Worm (Caenorhabditis elegans) whole organism, late embryonic: ENCODE data around the gene C44B7.11.

Experiments
- C08G9.2 ChIP-seq: sonication (generic microtip); optimal IDR thresholded peaks from 2 replicates; lab custom pipeline; 2016; ENCODE audit warnings: mild to moderate bottlenecking, missing genetic modification characterization, moderate library complexity, missing compliant biosample characterization
- C38D4.7 ChIP-seq: fragments of 200-800 bp; sonication (Bioruptor generic); optimal IDR thresholded peaks from 2 replicates; lab custom pipeline; 2018; ENCODE audit warnings: mild to moderate bottlenecking, missing genetic modification characterization, moderate library complexity, missing compliant biosample characterization
- F13H6.1 ChIP-seq: sonication (generic microtip); optimal IDR thresholded peaks from 2 replicates; lab custom pipeline; 2016; ENCODE audit warnings: missing genetic modification characterization, missing compliant biosample characterization
- Y22D7AL.16 ChIP-seq: sonication (generic microtip); optimal IDR thresholded peaks from 2 replicates; lab custom pipeline; 2016; ENCODE audit warnings: missing genetic modification characterization, missing compliant biosample characterization
- ceh-14 ChIP-seq: sonication (generic microtip); optimal IDR thresholded peaks from 2 replicates; lab custom pipeline; 2016; ENCODE audit warnings: missing genotype, missing genetic modification characterization, missing compliant biosample characterization
- ceh-19 ChIP-seq: fragments of 200-800 bp; sonication (Bioruptor generic); optimal IDR thresholded peaks from 2 replicates; lab custom pipeline; 2018; ENCODE audit warnings: mild to moderate bottlenecking, missing genetic modification characterization, missing compliant biosample characterization
- ceh-2 ChIP-seq: sonication (generic microtip); optimal IDR thresholded peaks from 2 replicates; lab custom pipeline; 2016; ENCODE audit warnings: missing genotype, missing genetic modification characterization, missing compliant biosample characterization
- ceh-22 ChIP-seq: sonication (generic microtip); optimal IDR thresholded peaks from 2 replicates; lab custom pipeline; 2017; ENCODE audit warnings: missing biosample characterization, missing genetic modification characterization
- ceh-24 ChIP-seq: sonication (generic microtip); optimal IDR thresholded peaks from 2 replicates; lab custom pipeline; 2016; ENCODE audit warnings: mild to moderate bottlenecking, missing genetic modification characterization, missing compliant biosample characterization
- ceh-30 ChIP-seq: fragments of 150-350 bp; optimal IDR thresholded peaks from 2 replicates; lab custom pipeline; 2014; ENCODE audit warnings: missing biosample characterization, missing genetic modification characterization
- ceh-31 ChIP-seq: sonication (generic microtip); optimal IDR thresholded peaks from 2 replicates; lab custom pipeline; 2016; ENCODE audit warnings: missing genetic modification characterization, missing compliant biosample characterization
- ceh-34 ChIP-seq: sonication (generic microtip); optimal IDR thresholded peaks from 2 replicates; lab custom pipeline; 2016; ENCODE audit warnings: mild to moderate bottlenecking, missing genetic modification characterization, missing compliant biosample characterization
- dve-1 ChIP-seq: sonication (generic microtip); optimal IDR thresholded peaks from 2 replicates; lab custom pipeline; 2017; ENCODE audit warnings: antibody characterized with exemption, mild to moderate bottlenecking, missing genetic modification characterization, missing compliant biosample characterization
- elt-2 ChIP-seq: sonication (generic microtip); optimal IDR thresholded peaks from 2 replicates; lab custom pipeline; 2016; ENCODE audit warnings: missing genetic modification reagents, missing genetic modification characterization, missing compliant biosample characterization
- elt-4 ChIP-seq: sonication (generic microtip); optimal IDR thresholded peaks from 2 replicates; lab custom pipeline; 2016; ENCODE audit warnings: missing genetic modification characterization, missing compliant biosample characterization
- eyg-1 ChIP-seq: sonication (generic microtip); optimal IDR thresholded peaks from 2 replicates; lab custom pipeline; 2016; ENCODE audit warnings: missing genotype, missing genetic modification characterization, missing compliant biosample characterization
- fkh-6 ChIP-seq: sonication (generic microtip); optimal IDR thresholded peaks from 2 replicates; lab custom pipeline; 2016; ENCODE audit warnings: missing genetic modification characterization, missing compliant biosample characterization
- hlh-6 ChIP-seq: sonication (generic microtip); optimal IDR thresholded peaks from 2 replicates; lab custom pipeline; 2016; ENCODE audit warnings: missing genotype, missing genetic modification characterization, missing compliant biosample characterization
- hlh-8 ChIP-seq: sonication (generic microtip); optimal IDR thresholded peaks from 2 replicates; lab custom pipeline; 2016; ENCODE audit warnings: missing genotype, missing genetic modification characterization, missing compliant biosample characterization
- madf-2 ChIP-seq: sonication (generic microtip); optimal IDR thresholded peaks from 2 replicates; lab custom pipeline; 2017; ENCODE audit warnings: missing genetic modification characterization, missing compliant biosample characterization
- mec-3 ChIP-seq: sonication (generic microtip); optimal IDR thresholded peaks from 2 replicates; lab custom pipeline; 2016; ENCODE audit warnings: borderline replicate concordance, missing genetic modification characterization, missing compliant biosample characterization
- nfya-1 ChIP-seq: sonication (generic microtip); optimal IDR thresholded peaks from 2 replicates; lab custom pipeline; 2017; ENCODE audit warnings: missing genetic modification characterization, mild to moderate bottlenecking, missing compliant biosample characterization, antibody characterized with exemption, moderate library complexity
- nhr-11 ChIP-seq: fragments of 150-350 bp; optimal IDR thresholded peaks from 2 replicates; lab custom pipeline; 2014; ENCODE audit warnings: missing biosample characterization, missing genetic modification characterization
- nhr-232 ChIP-seq: sonication (generic microtip); optimal IDR thresholded peaks from 2 replicates; lab custom pipeline; 2016; ENCODE audit warnings: missing genetic modification characterization, missing compliant biosample characterization
- npax-4 ChIP-seq: sonication (generic microtip); optimal IDR thresholded peaks from 2 replicates; lab custom pipeline; 2016; ENCODE audit warnings: missing genetic modification characterization, missing compliant biosample characterization
- pax-1 ChIP-seq: fragments of 150-350 bp; optimal IDR thresholded peaks from 2 replicates; lab custom pipeline; 2014; ENCODE audit warnings: missing biosample characterization, missing genetic modification characterization
- pha-2 ChIP-seq: sonication (generic microtip); optimal IDR thresholded peaks from 2 replicates; lab custom pipeline; 2017; ENCODE audit warnings: mild to moderate bottlenecking, missing genetic modification characterization, missing compliant biosample characterization
- pha-4 ChIP-seq: fragments of 150-350 bp; optimal IDR thresholded peaks from 2 replicates; lab custom pipeline; 2018; ENCODE audit warnings: missing biosample characterization, missing genetic modification reagents, missing genetic modification characterization
- pqm-1 ChIP-seq: sonication (generic microtip); optimal IDR thresholded peaks from 2 replicates; lab custom pipeline; 2016; ENCODE audit warnings: missing genetic modification characterization, missing compliant biosample characterization
- pros-1 ChIP-seq: fragments of 150-350 bp; optimal IDR thresholded peaks from 2 replicates; lab custom pipeline; 2014; ENCODE audit warnings: missing biosample characterization, missing genetic modification reagents, missing genetic modification characterization
- ref-2 ChIP-seq: sonication (generic microtip); optimal IDR thresholded peaks from 2 replicates; lab custom pipeline; 2016; ENCODE audit warnings: missing genetic modification characterization, missing compliant biosample characterization
- rnt-1 ChIP-seq: sonication (generic microtip); optimal IDR thresholded peaks from 2 replicates; lab custom pipeline; 2016; ENCODE audit warnings: missing genetic modification characterization, missing compliant biosample characterization
- sdc-2 ChIP-seq: sonication (generic microtip); optimal IDR thresholded peaks from 2 replicates; lab custom pipeline; 2016; ENCODE audit warnings: missing genotype, missing genetic modification characterization, missing compliant biosample characterization
- sox-4 ChIP-seq: sonication (generic microtip); optimal IDR thresholded peaks from 2 replicates; lab custom pipeline; 2017; ENCODE audit warnings: mild to moderate bottlenecking, missing genetic modification characterization, inconsistent platforms, missing compliant biosample characterization
- syd-9 ChIP-seq: sonication (generic microtip); optimal IDR thresholded peaks from 2 replicates; lab custom pipeline; 2016; ENCODE audit warnings: mild to moderate bottlenecking, missing genetic modification characterization, moderate library complexity, missing compliant biosample characterization
- tbx-2 ChIP-seq: sonication (generic microtip); optimal IDR thresholded peaks from 2 replicates; lab custom pipeline; 2016; ENCODE audit warnings: missing genetic modification characterization, missing compliant biosample characterization
- unc-3 ChIP-seq, 2 experiments: fragments of 200-800 bp in 1 of 2; sonication (Bioruptor generic) in 1 of 2; sonication (generic microtip) in 1 of 2; conservative IDR thresholded peaks in 1 of 2; optimal IDR thresholded peaks in 1 of 2; 2 replicates each; pipeline versions ENCODE4 v1.3.6 to Lab custom; 2016 to 2022; ENCODE audit warnings: missing compliant biosample characterization in 2 of 2, missing genetic modification characterization in 2 of 2, missing genetic modification reagents in 1 of 2
- unc-42 ChIP-seq: sonication (generic microtip); optimal IDR thresholded peaks from 2 replicates; lab custom pipeline; 2016; ENCODE audit warnings: missing genotype, missing genetic modification characterization, missing compliant biosample characterization
- unc-55 ChIP-seq: sonication (generic microtip); optimal IDR thresholded peaks from 2 replicates; lab custom pipeline; 2017; ENCODE audit warnings: missing biosample characterization, missing genetic modification reagents, missing genetic modification characterization

C44B7.11 gene

ce11 chrII:6897507-6897906, at the start of gene C44B7.11:
TSS of gene C44B7.11 (minus strand) at chrII:6897540.
- TF ChIP-seq elt-2 (tag; lab: Kevin White, UChicago), result no peak
- no peak for TF ChIP-seq pqm-1
- no peak for TF ChIP-seq hlh-6 (tag; lab: Kevin White, UChicago)
- no peak for TF ChIP-seq ceh-30 (tag; lab: Kevin White, UChicago)
- no peak for TF ChIP-seq pha-4
- no peak for TF ChIP-seq unc-3 (GFP tag; conservative IDR thresholded peaks at IDR 0.05; lab: Robert Waterston, UW)
- no peak for TF ChIP-seq unc-3 (tag; optimal IDR thresholded peaks at IDR 0.05; lab: Kevin White, UChicago)

- TF ChIP-seq pha-4, result no peak
- TF ChIP-seq npax-4 (tag; lab: Kevin White, UChicago), result no peak
- no peak for TF ChIP-seq pros-1 (tag; lab: Kevin White, UChicago)
- TF ChIP-seq pqm-1, result no peak
- TF ChIP-seq ceh-34 (tag; lab: Kevin White, UChicago), result peak; percentile 56
- no peak for TF ChIP-seq unc-3 (GFP tag; conservative IDR thresholded peaks at IDR 0.05; lab: Robert Waterston, UW)
- TF ChIP-seq unc-3 (tag; optimal IDR thresholded peaks at IDR 0.05; lab: Kevin White, UChicago), result no peak
- no peak for TF ChIP-seq ceh-22 (tag; lab: Kevin White, UChicago)
- peak; percentile 59 for TF ChIP-seq ceh-14 (tag; lab: Kevin White, UChicago)
- TF ChIP-seq fkh-6 (tag; lab: Kevin White, UChicago), result peak; percentile 42
- TF ChIP-seq nfya-1 (tag; lab: Kevin White, UChicago), result peak; percentile 53
- TF ChIP-seq ceh-24 (tag; lab: Kevin White, UChicago), result no peak
- no peak for TF ChIP-seq nhr-11 (tag; lab: Kevin White, UChicago)
- peak; percentile 72 for TF ChIP-seq ref-2
- TF ChIP-seq C38D4.7 (GFP tag; lab: Kevin White, UChicago), result peak; percentile 0
- no peak for TF ChIP-seq dve-1 (tag; lab: Kevin White, UChicago)
- peak; percentile 18 for TF ChIP-seq F13H6.1 (tag; lab: Kevin White, UChicago)
- TF ChIP-seq ceh-19, result peak; percentile 37
- no peak for TF ChIP-seq madf-2 (tag; lab: Kevin White, UChicago)
- TF ChIP-seq ceh-31 (tag; lab: Kevin White, UChicago), result peak; percentile 66
- TF ChIP-seq elt-4, result no peak
- peak; percentile 48 for TF ChIP-seq sdc-2
- TF ChIP-seq Y22D7AL.16 (tag; lab: Kevin White, UChicago), result no peak
- no peak for TF ChIP-seq rnt-1 (tag; lab: Kevin White, UChicago)
- peak; percentile 20 for TF ChIP-seq nhr-232 (tag; lab: Kevin White, UChicago)
- TF ChIP-seq elt-2 (tag; lab: Kevin White, UChicago), result peak; percentile 46
- peak; percentile 58 for TF ChIP-seq C08G9.2
- TF ChIP-seq ceh-2 (tag; lab: Kevin White, UChicago), result peak; percentile 39
- TF ChIP-seq pha-2 (tag; lab: Kevin White, UChicago), result no peak
- peak; percentile 54 for TF ChIP-seq tbx-2
- peak; percentile 52 for TF ChIP-seq syd-9 (tag; lab: Kevin White, UChicago)
- TF ChIP-seq mec-3 (tag; lab: Kevin White, UChicago), result no peak
- peak; percentile 38 for TF ChIP-seq sox-4 (tag; lab: Kevin White, UChicago)
- TF ChIP-seq hlh-8 (tag; lab: Kevin White, UChicago), result no peak
- TF ChIP-seq eyg-1, result peak; percentile 15
- peak; percentile 53 for TF ChIP-seq unc-42 (tag; lab: Kevin White, UChicago)
- TF ChIP-seq unc-55 (GFP tag; lab: Kevin White, UChicago), result no peak
- TF ChIP-seq pax-1 (tag; lab: Kevin White, UChicago), result peak; percentile 64
Measured at ce11 chrII:6943299-6944051, 46.1 kb upstream of the C44B7.11 start.
